Worm (Caenorhabditis elegans): ENCODE data around the gene F55B11.3.

F55B11.3 gene

DNA sequence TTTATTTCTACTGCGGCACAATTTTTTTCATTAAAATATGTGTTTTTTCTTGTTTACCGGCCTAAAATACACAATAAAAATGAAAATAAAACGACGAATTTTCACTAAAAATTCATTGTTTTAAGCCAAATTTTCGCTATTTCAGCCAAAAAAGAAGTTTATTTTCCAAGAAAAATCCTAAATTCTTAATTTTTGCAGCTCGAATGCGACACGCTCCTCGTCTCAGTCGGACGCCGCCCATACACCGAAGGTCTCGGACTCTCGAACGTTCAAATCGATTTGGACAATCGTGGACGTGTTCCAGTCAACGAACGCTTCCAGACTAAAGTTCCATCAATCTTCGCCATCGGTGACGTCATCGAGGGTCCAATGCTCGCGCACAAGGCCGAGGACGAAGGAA lies 41.6 kb downstream of the F55B11.3 start:
- TF ChIP-seq nhr-77 (tag; optimal IDR thresholded peaks at IDR 0.05) (no peak), elt-1 (tag; optimal IDR thresholded peaks at IDR 0.05) (no peak), unc-62 (GFP tag; optimal IDR thresholded peaks at IDR 0.05) (no peak), sma-9 (GFP tag; optimal IDR thresholded peaks at IDR 0.05) (no peak), sma-9 (tag; optimal IDR thresholded peaks at IDR 0.05) (no peak), fos-1 (tag; optimal IDR thresholded peaks at IDR 0.05) (no peak)

DNA sequence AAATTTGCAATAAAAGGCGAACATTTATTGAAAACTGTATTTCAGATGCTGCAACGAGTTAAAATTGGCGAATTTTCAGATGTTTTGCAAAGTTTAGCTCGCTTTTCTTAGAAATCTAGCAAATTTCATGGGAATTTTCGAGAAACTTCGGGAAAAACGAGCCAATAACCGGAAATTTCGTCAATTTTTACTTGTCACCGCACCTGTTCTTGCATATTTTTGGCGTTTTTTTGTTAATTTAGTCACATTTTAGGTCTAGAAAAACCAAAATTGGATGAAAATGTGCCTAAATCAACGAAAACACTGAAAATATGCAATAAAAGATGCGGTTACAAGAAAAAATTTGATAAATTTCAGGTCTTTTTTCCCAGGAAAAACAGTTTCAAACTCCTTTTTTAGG lies 42.3 kb downstream of the F55B11.3 start:
- TF ChIP-seq lin-39 (tag; optimal IDR thresholded peaks at IDR 0.05) (no peak), alr-1 (tag; optimal IDR thresholded peaks at IDR 0.05) (no peak), ztf-4 (tag; optimal IDR thresholded peaks at IDR 0.05) (no peak), elt-1 (tag; optimal IDR thresholded peaks at IDR 0.05) (no peak), sem-4 (tag; optimal IDR thresholded peaks at IDR 0.05) (no peak), nhr-129 (tag; optimal IDR thresholded peaks at IDR 0.05) (no peak), nhr-6 (tag; optimal IDR thresholded peaks at IDR 0.05) (no peak), sma-3 (GFP tag; optimal IDR thresholded peaks at IDR 0.05) (no peak), ceh-82 (tag; optimal IDR thresholded peaks at IDR 0.05) (no peak), skn-1 (tag; optimal IDR thresholded peaks at IDR 0.05) (no peak), lin-13 (GFP tag; optimal IDR thresholded peaks at IDR 0.05) (no peak), unc-62 (GFP tag; optimal IDR thresholded peaks at IDR 0.05) (no peak), mab-5 (tag; optimal IDR thresholded peaks at IDR 0.05) (no peak), snpc-4 (tag; optimal IDR thresholded peaks at IDR 0.05) (no peak), ama-1 (optimal IDR thresholded peaks at IDR 0.05) (no peak), nhr-77 (tag; optimal IDR thresholded peaks at IDR 0.05) (no peak), ztf-11 (tag; optimal IDR thresholded peaks at IDR 0.05) (no peak), nhr-23 (tag; optimal IDR thresholded peaks at IDR 0.05) (no peak)

DNA sequence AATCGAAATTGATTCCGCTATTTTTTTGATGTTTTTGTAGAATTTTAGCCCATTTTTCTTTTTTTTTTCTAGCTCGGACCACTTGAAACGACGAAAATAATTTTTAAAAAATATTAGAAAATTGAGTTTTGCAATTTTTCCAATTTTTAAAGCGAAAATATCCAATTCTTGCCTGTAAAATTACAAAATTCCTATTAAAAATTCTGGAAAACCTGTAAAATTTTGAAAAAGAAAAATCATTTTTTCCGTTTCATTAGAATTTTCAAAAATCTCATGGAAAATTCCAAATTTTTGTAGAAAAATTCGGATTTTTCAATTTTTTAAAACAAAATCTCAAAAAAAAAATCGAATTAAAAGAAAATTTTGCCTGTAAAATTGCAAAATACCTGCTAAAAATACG lies 44.5 kb downstream of the F55B11.3 start:
- TF ChIP-seq dmd-4 (tag; optimal IDR thresholded peaks at IDR 0.05) = no peak
- no peak for TF ChIP-seq nhr-10 (tag; optimal IDR thresholded peaks at IDR 0.05)
- TF ChIP-seq R02D3.7 (tag; optimal IDR thresholded peaks at IDR 0.05) = no peak
